Fruit fly (Drosophila melanogaster) whole organism, larva: Measurements from ENCODE around the gene bigmax.

Experiments
- noc ChIP-seq: fragments of 200-800 bp; sonication (Bioruptor generic); optimal IDR thresholded peaks from 3 replicates; lab custom pipeline; 2019; ENCODE audit warnings: missing biosample characterization, mild to moderate bottlenecking, missing genetic modification characterization, moderate library complexity

The bigmax gene

dm6 chr3R:27288202-27289135, at the start of gene bigmax, which contains the start of gene Hmu:
bigmax (minus strand) TSS chr3R:27288526.
Hmu (plus strand) TSS chr3R:27288769.
- peak; percentile 73 for TF ChIP-seq noc (tag; lab: Kevin White, UChicago)

dm6 chr3R:27330782-27331181, 42.5 kb upstream of the bigmax start, which contains the start of gene CG3330:
CG3330 (minus strand) TSS chr3R:27330882.
- TF ChIP-seq noc (tag; lab: Kevin White, UChicago): no peak

- TF ChIP-seq noc (tag; lab: Kevin White, UChicago): no peak
These were observed 33.9 kb upstream of the bigmax start, which contains the start of gene CG3339 for dm6 chr3R:27322225-27322624. CG3339 (minus strand) TSS chr3R:27322325.

dm6 chr3R:27294113-27294512, 5.8 kb upstream of the bigmax start:
- no peak for TF ChIP-seq noc (tag; lab: Kevin White, UChicago)

dm6 chr3R:27293065-27293464, 4.7 kb upstream of the bigmax start:
- no peak for TF ChIP-seq noc (tag; lab: Kevin White, UChicago)

- TF ChIP-seq noc (tag; lab: Kevin White, UChicago): peak; percentile 99
These were observed 4.0 kb upstream of the bigmax start, which contains the start of gene CG3348 for dm6 chr3R:27292159-27292880. CG3348 (minus strand) TSS chr3R:27292209.

dm6 chr3R:27289638-27290037, 1.3 kb upstream of the bigmax start:
- peak; percentile 88 for TF ChIP-seq noc (tag; lab: Kevin White, UChicago)

dm6 chr3R:27283645-27284044, 4.7 kb downstream of the bigmax start, which contains the start of gene CG3368:
CG3368 (plus strand) TSS chr3R:27283780.
- no peak for TF ChIP-seq noc (tag; lab: Kevin White, UChicago)

dm6 chr3R:27282286-27282685, 6.0 kb downstream of the bigmax start, which contains the start of gene mrt:
mrt (minus strand) TSS chr3R:27282661.
- TF ChIP-seq noc (tag; lab: Kevin White, UChicago): peak; percentile 63

dm6 chr3R:27281811-27282131, 6.6 kb downstream of the bigmax start:
- no peak for TF ChIP-seq noc (tag; lab: Kevin White, UChicago)

dm6 chr3R:27281022-27281810, 7.1 kb downstream of the bigmax start:
- TF ChIP-seq noc (tag; lab: Kevin White, UChicago): peak; percentile 92

dm6 chr3R:27279478-27279877, 8.8 kb downstream of the bigmax start:
- no peak for TF ChIP-seq noc (tag; lab: Kevin White, UChicago)

- TF ChIP-seq noc (tag; lab: Kevin White, UChicago): peak; percentile 24
These were observed 13.5 kb downstream of the bigmax start, which contains the start of gene CG5938 for dm6 chr3R:27274533-27275447. CG5938 (plus strand) TSS chr3R:27274794.
